Fruit fly (Drosophila melanogaster) whole organism, pupa: ENCODE results near the gene Pop2.
A peak's percentile ranks its signal among the peaks of the same experiment; 100 is the strongest.

Experiments used
- CG10348 ChIP-seq: fragments of 200-800 bp; sonication (Bioruptor generic); IDR thresholded peaks from 2 replicates; pipeline ENCODE4 v1.3.6; 2022; ENCODE audit warnings: missing biosample characterization, missing genetic modification characterization
- CG12605 ChIP-seq: fragments of 200-800 bp; sonication (Bioruptor generic); IDR thresholded peaks from 2 replicates; pipeline ENCODE4 v1.3.6; 2022; ENCODE audit warnings: missing biosample characterization, missing genetic modification characterization
- CG13204 ChIP-seq: fragments of 200-800 bp; sonication (Bioruptor generic); optimal IDR thresholded peaks from 2 replicates; lab custom pipeline; 2018; ENCODE audit warnings: missing biosample characterization, mild to moderate bottlenecking, missing genetic modification characterization, moderate library complexity
- CG14655 ChIP-seq: fragments of 200-800 bp; sonication (Bioruptor generic); optimal IDR thresholded peaks from 3 replicates; lab custom pipeline; 2017; ENCODE audit warnings: mild to moderate bottlenecking, missing biosample characterization, missing genetic modification reagents, missing genetic modification characterization
- CG15710 ChIP-seq: fragments of 200-800 bp; sonication (Bioruptor generic); optimal IDR thresholded peaks from 2 replicates; lab custom pipeline; 2018; ENCODE audit warnings: missing biosample characterization, mild to moderate bottlenecking, missing genetic modification characterization, moderate library complexity
- CG4496 ChIP-seq: fragments of 200-800 bp; sonication (Bioruptor generic); IDR thresholded peaks from 3 replicates; pipeline ENCODE4 v1.3.6; 2022; ENCODE audit warnings: missing biosample characterization, missing genetic modification characterization
- CG8159 ChIP-seq: fragments of 200-800 bp; sonication (Bioruptor generic); optimal IDR thresholded peaks from 3 replicates; lab custom pipeline; 2018; ENCODE audit warnings: missing biosample characterization, mild to moderate bottlenecking, missing genetic modification characterization, moderate library complexity
- CG8301 ChIP-seq: fragments of 200-800 bp; sonication (Bioruptor generic); optimal IDR thresholded peaks from 2 replicates; lab custom pipeline; 2018; ENCODE audit warnings: missing biosample characterization, mild to moderate bottlenecking, missing genetic modification characterization
- EcR ChIP-seq: fragments of 200-800 bp; sonication (Bioruptor generic); optimal IDR thresholded peaks from 3 replicates; lab custom pipeline; 2019; ENCODE audit warnings: missing biosample characterization, missing genetic modification characterization, mild to moderate bottlenecking, moderate library complexity, missing genetic modification reagents
- Ets98B ChIP-seq: fragments of 200-800 bp; sonication (Bioruptor generic); IDR thresholded peaks from 2 replicates; pipeline ENCODE4 v1.3.6; 2022; ENCODE audit warnings: missing biosample characterization, missing genetic modification characterization
- Pif1B ChIP-seq: fragments of 200-800 bp; sonication (Bioruptor generic); optimal IDR thresholded peaks from 3 replicates; lab custom pipeline; 2016; ENCODE audit warnings: missing biosample characterization, missing genetic modification characterization
- Snoo ChIP-seq: fragments of 200-800 bp; sonication (Bioruptor generic); optimal IDR thresholded peaks from 3 replicates; lab custom pipeline; 2017; ENCODE audit warnings: missing biosample characterization, mild to moderate bottlenecking, missing genetic modification characterization, inconsistent platforms
- fd96Ca ChIP-seq: fragments of 200-800 bp; sonication (Bioruptor generic); IDR thresholded peaks from 3 replicates; pipeline ENCODE4 v1.3.6; 2022; ENCODE audit warnings: missing biosample characterization, missing genetic modification characterization
- rn ChIP-seq: fragments of 200-800 bp; sonication (Bioruptor generic); IDR thresholded peaks from 2 replicates; pipeline ENCODE4 v1.3.6; 2022; ENCODE audit warnings: missing biosample characterization, missing genetic modification characterization

DNA sequence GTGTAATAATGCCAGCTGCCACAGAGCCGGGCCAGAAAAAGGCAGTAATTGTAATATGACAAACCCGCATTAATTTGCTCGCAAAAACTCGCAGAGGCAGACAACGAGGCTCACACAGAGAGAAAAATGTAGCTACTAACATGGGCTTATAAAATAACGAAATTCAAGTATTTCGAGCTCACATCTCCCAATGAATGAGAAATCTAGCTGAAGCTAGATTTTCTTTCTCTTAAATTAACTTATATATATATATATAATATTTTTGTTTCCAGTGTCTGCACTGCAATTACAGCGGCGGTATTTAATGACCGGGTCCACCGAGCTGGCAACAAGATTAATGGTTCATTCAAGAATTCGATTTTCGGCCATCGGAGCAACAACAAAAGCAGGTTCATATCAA, 13.5 kb upstream of the Pop2 start:
- TF ChIP-seq EcR (GFP tag; lab: Kevin White, UChicago) (no peak), rn (peak; percentile 46; the same call in 1 of the 2 replicates), CG13204 (GFP tag; lab: Kevin White, UChicago) (no peak), CG10348 (GFP tag; lab: Robert Waterston, UW) (no peak), Pif1B (GFP tag; lab: Kevin White, UChicago) (peak; percentile 3), CG4496 (peak; percentile 78), CG8159 (tag; lab: Kevin White, UChicago) (peak; percentile 20), CG15710 (tag; lab: Kevin White, UChicago) (no peak), CG12605 (GFP tag; lab: Robert Waterston, UW) (no peak), CG8301 (tag; lab: Kevin White, UChicago) (no peak), fd96Ca (0 out of 3 replicates have a peak, but pooled peaks have one; percentile 25), Snoo (tag; lab: Kevin White, UChicago) (peak; percentile 71), Ets98B (GFP tag; lab: Robert Waterston, UW) (peak; percentile 72), CG14655 (peak; percentile 34)
